Fruit fly (Drosophila melanogaster) Kc167 (cell line): ENCODE results near the gene CG13022.

ENCODE experiments used
- Myc ChIP-seq: fragments of >200 bp; optimal IDR thresholded peaks from 2 replicates; lab custom pipeline; 2017; ENCODE audit warnings: missing external identifiers
- Sin3A ChIP-seq: fragments of >200 bp; optimal IDR thresholded peaks from 2 replicates; lab custom pipeline; 2018; ENCODE audit warnings: missing external identifiers
- h ChIP-seq: fragments of >200 bp; optimal IDR thresholded peaks from 3 replicates; lab custom pipeline; 2018; ENCODE audit warnings: missing external identifiers
- insv ChIP-seq: fragments of >200 bp; optimal IDR thresholded peaks from 3 replicates; lab custom pipeline; 2018; ENCODE audit warnings: missing external identifiers
- psq ChIP-seq: fragments of >200 bp; optimal IDR thresholded peaks from 2 replicates; lab custom pipeline; 2017; ENCODE audit warnings: missing external identifiers
- ttk ChIP-seq: sonication (Bioruptor generic); optimal IDR thresholded peaks from 2 replicates; lab custom pipeline; 2017; ENCODE audit warnings: missing external identifiers

Gene CG13022

dm6 chr3L:16938852-16939251 lies at the start of gene CG13022:
TSS of gene CG13022 (minus strand) at chr3L:16938952.
- TF ChIP-seq Sin3A (lab: Kevin White, UChicago) = no peak
- no peak for TF ChIP-seq psq
- TF ChIP-seq ttk (lab: Kevin White, UChicago) = no peak
- TF ChIP-seq insv (lab: Kevin White, UChicago) = no peak

- TF ChIP-seq psq (no peak), Myc (lab: Kevin White, UChicago) (no peak), insv (lab: Kevin White, UChicago) (no peak), h (lab: Kevin White, UChicago) (no peak), Sin3A (lab: Kevin White, UChicago) (no peak), ttk (lab: Kevin White, UChicago) (no peak)
Measured at dm6 chr3L:16988526-16988925, 49.8 kb upstream of the CG13022 start.

- TF ChIP-seq Sin3A (lab: Kevin White, UChicago) (no peak), h (lab: Kevin White, UChicago) (no peak), Myc (lab: Kevin White, UChicago) (no peak), psq (no peak), insv (lab: Kevin White, UChicago) (no peak), ttk (lab: Kevin White, UChicago) (no peak)
Measured at dm6 chr3L:16987347-16987746, 48.6 kb upstream of the CG13022 start.

- TF ChIP-seq Myc (lab: Kevin White, UChicago) = no peak
- no peak for TF ChIP-seq h (lab: Kevin White, UChicago)
- no peak for TF ChIP-seq Sin3A (lab: Kevin White, UChicago)
- no peak for TF ChIP-seq insv (lab: Kevin White, UChicago)
- no peak for TF ChIP-seq ttk (lab: Kevin White, UChicago)
- TF ChIP-seq psq = no peak
Measured at dm6 chr3L:16986062-16987013, 47.6 kb upstream of the CG13022 start.

- TF ChIP-seq psq = no peak
- no peak for TF ChIP-seq h (lab: Kevin White, UChicago)
- no peak for TF ChIP-seq insv (lab: Kevin White, UChicago)
Measured at dm6 chr3L:16985578-16985977, 46.8 kb upstream of the CG13022 start.

- TF ChIP-seq Sin3A (lab: Kevin White, UChicago) (no peak), insv (lab: Kevin White, UChicago) (no peak), psq (no peak), ttk (lab: Kevin White, UChicago) (no peak), h (lab: Kevin White, UChicago) (no peak), Myc (lab: Kevin White, UChicago) (no peak)
Measured at dm6 chr3L:16984813-16985387, 46.1 kb upstream of the CG13022 start.

- no peak for TF ChIP-seq Myc (lab: Kevin White, UChicago)
- TF ChIP-seq insv (lab: Kevin White, UChicago) = no peak
- no peak for TF ChIP-seq ttk (lab: Kevin White, UChicago)
- TF ChIP-seq h (lab: Kevin White, UChicago) = no peak
- no peak for TF ChIP-seq Sin3A (lab: Kevin White, UChicago)
- no peak for TF ChIP-seq psq
Measured at dm6 chr3L:16984042-16984441, 45.3 kb upstream of the CG13022 start.

- TF ChIP-seq Myc (lab: Kevin White, UChicago) (no peak), insv (lab: Kevin White, UChicago) (no peak), ttk (lab: Kevin White, UChicago) (no peak), psq (no peak), Sin3A (lab: Kevin White, UChicago) (no peak)
Measured at dm6 chr3L:16981114-16981648, 42.4 kb upstream of the CG13022 start.

dm6 chr3L:16978406-16978805 lies 39.7 kb upstream of the CG13022 start:
- TF ChIP-seq psq (no peak), insv (lab: Kevin White, UChicago) (no peak), h (lab: Kevin White, UChicago) (no peak), ttk (lab: Kevin White, UChicago) (no peak), Myc (lab: Kevin White, UChicago) (no peak), Sin3A (lab: Kevin White, UChicago) (no peak)

dm6 chr3L:16977311-16977710 lies 38.6 kb upstream of the CG13022 start:
- TF ChIP-seq h (lab: Kevin White, UChicago) (no peak), Myc (lab: Kevin White, UChicago) (no peak), insv (lab: Kevin White, UChicago) (no peak), ttk (lab: Kevin White, UChicago) (no peak), psq (no peak), Sin3A (lab: Kevin White, UChicago) (no peak)

dm6 chr3L:16975638-16976528 lies 37.1 kb upstream of the CG13022 start:
- TF ChIP-seq psq (no peak), insv (lab: Kevin White, UChicago) (no peak), Sin3A (lab: Kevin White, UChicago) (no peak), Myc (lab: Kevin White, UChicago) (no peak), ttk (lab: Kevin White, UChicago) (no peak), h (lab: Kevin White, UChicago) (no peak)
